Fruit fly (Drosophila melanogaster) whole organism, pupa: ENCODE results near the gene Ugt302E1.

Experiments
- Pif1A ChIP-seq: fragments of 200-800 bp; sonication (Bioruptor generic); optimal IDR thresholded peaks from 3 replicates; lab custom pipeline; 2016; ENCODE audit warnings: missing biosample characterization, missing genetic modification characterization
- Snoo ChIP-seq: fragments of 200-800 bp; sonication (Bioruptor generic); optimal IDR thresholded peaks from 3 replicates; lab custom pipeline; 2017; ENCODE audit warnings: missing biosample characterization, mild to moderate bottlenecking, missing genetic modification characterization, inconsistent platforms

DNA sequence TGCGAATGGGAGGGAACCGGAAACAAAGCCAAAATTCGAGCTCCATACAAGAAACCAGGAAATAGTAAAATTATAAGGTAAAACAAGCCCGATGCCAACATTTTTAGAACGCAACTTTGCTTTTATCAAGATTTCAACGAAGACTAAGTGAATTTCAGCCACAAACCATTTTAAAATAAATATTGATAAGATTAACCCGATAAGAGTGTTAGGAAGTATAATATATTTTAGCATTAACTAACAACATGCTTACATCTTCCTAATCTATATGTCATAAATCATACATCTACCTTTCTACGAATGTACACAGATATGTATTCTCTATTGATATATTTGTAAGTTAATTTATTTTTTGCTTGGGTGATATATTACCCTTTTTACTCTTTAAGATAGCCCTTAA lies 11.5 kb downstream of the Ugt302E1 start, which contains the start of gene Ugt35E1:
- no peak for TF ChIP-seq Snoo (tag; lab: Kevin White, UChicago)
- TF ChIP-seq Pif1A (GFP tag; lab: Kevin White, UChicago) = no peak
